Worm (Caenorhabditis elegans): ENCODE measurements around the gene ZC443.1.

Gene ZC443.1

ce11 chrV:12844748-12845147 lies 34.9 kb upstream of the ZC443.1 start:
- TF ChIP-seq sox-2 (GFP tag; IDR thresholded peaks at IDR 0.05), result no peak
- no peak for TF ChIP-seq hlh-6 (tag; optimal IDR thresholded peaks at IDR 0.05)
- no peak for TF ChIP-seq K02D7.2 (tag; optimal IDR thresholded peaks at IDR 0.05)
- no peak for TF ChIP-seq zip-5 (tag; optimal IDR thresholded peaks at IDR 0.05)
- TF ChIP-seq hlh-30 (tag; optimal IDR thresholded peaks at IDR 0.05; ENCODE audit: insufficient read depth), result no peak
- no peak for TF ChIP-seq ztf-16 (tag; optimal IDR thresholded peaks at IDR 0.05)
- TF ChIP-seq hlh-8 (tag; optimal IDR thresholded peaks at IDR 0.05), result no peak

DNA sequence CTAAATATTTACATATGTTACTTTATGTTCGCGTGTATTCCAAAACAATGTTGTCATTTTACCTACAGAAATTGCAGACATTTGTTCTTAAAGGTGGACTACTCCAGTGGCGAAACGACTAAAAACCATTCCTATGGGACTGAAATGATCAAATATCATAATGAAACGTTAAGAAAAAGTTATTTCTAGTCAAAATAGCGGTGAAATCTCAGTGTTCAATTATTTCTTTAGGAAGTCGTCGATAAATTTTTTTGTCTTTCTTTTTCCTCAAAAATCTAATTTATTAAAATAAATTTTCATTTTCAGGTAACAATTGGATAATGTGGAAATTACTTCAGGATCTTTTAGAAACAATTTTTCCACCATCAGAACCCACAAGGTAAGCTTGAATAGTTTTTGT lies 25.5 kb upstream of the ZC443.1 start, which contains the start of gene C44H9.4:
C44H9.4 (plus strand) TSS at position 301 of the 400 bp plus-strand sequence.
- TF ChIP-seq fkh-10 (GFP tag; optimal IDR thresholded peaks at IDR 0.05) (no peak), K02D7.2 (tag; optimal IDR thresholded peaks at IDR 0.05) (no peak), tbx-7 (tag; optimal IDR thresholded peaks at IDR 0.05) (no peak), F13H6.1 (tag; optimal IDR thresholded peaks at IDR 0.05) (no peak)

- no peak for TF ChIP-seq zip-5 (tag; optimal IDR thresholded peaks at IDR 0.05)
- TF ChIP-seq che-1 (tag; optimal IDR thresholded peaks at IDR 0.05), result no peak
- no peak for TF ChIP-seq hlh-15 (tag; optimal IDR thresholded peaks at IDR 0.05)
- TF ChIP-seq nhr-232 (tag; optimal IDR thresholded peaks at IDR 0.05), result no peak
- TF ChIP-seq nhr-11 (tag; optimal IDR thresholded peaks at IDR 0.05), result no peak
- no peak for TF ChIP-seq npax-4 (tag; optimal IDR thresholded peaks at IDR 0.05)
- TF ChIP-seq K09A11.1 (tag; optimal IDR thresholded peaks at IDR 0.05; ENCODE audit: insufficient read depth), result no peak
- TF ChIP-seq eyg-1 (tag; optimal IDR thresholded peaks at IDR 0.05), result no peak
- no peak for TF ChIP-seq lin-11 (tag; optimal IDR thresholded peaks at IDR 0.05)
- TF ChIP-seq nfya-1 (tag; optimal IDR thresholded peaks at IDR 0.05), result no peak
- TF ChIP-seq fkh-6 (tag; optimal IDR thresholded peaks at IDR 0.05), result no peak
- no peak for TF ChIP-seq gmeb-2 (tag; optimal IDR thresholded peaks at IDR 0.05)
- no peak for TF ChIP-seq ceh-18 (tag; optimal IDR thresholded peaks at IDR 0.05)
- no peak for TF ChIP-seq K02D7.2 (tag; optimal IDR thresholded peaks at IDR 0.05)
- TF ChIP-seq sox-2 (GFP tag; IDR thresholded peaks at IDR 0.05), result no peak
- TF ChIP-seq sdc-2 (tag; optimal IDR thresholded peaks at IDR 0.05), result no peak
- TF ChIP-seq pqm-1 (tag; optimal IDR thresholded peaks at IDR 0.05), result no peak
Observed at ce11 chrV:12827219-12827618, 17.3 kb upstream of the ZC443.1 start, which contains the start of gene ugt-15. Gene ugt-15 (plus strand): TSS chrV:12827519.

DNA sequence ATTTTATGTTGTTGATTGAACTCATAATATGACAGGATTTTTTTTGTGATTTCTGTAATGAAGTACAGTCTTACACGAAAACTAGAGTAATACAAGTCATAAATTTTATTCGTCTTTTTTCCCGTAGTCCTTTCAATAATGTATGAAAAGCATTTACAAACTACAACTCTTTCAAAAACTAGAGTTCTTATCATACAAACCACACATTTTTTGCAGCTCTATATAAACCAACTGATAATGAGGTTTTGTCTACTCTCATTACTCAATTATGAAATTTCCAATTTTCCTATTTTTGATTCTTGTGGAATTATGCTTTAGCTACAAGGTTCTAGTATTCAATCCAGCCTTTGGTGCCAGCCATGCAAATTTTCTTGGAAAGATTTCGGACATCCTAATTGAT lies 14.9 kb upstream of the ZC443.1 start, which contains the start of gene ugt-16:
ugt-16 (plus strand) TSS at position 248 of the 400 bp plus-strand sequence.
- peak; percentile 1 for TF ChIP-seq elt-2 (tag; optimal IDR thresholded peaks at IDR 0.05)
- TF ChIP-seq pha-4 (tag; optimal IDR thresholded peaks at IDR 0.05), result no peak

- TF ChIP-seq pat-9 (tag; optimal IDR thresholded peaks at IDR 0.05) (no peak), elt-2 (tag; optimal IDR thresholded peaks at IDR 0.05) (peak; percentile 61)
Observed at ce11 chrV:12822065-12822464, 12.2 kb upstream of the ZC443.1 start.

DNA sequence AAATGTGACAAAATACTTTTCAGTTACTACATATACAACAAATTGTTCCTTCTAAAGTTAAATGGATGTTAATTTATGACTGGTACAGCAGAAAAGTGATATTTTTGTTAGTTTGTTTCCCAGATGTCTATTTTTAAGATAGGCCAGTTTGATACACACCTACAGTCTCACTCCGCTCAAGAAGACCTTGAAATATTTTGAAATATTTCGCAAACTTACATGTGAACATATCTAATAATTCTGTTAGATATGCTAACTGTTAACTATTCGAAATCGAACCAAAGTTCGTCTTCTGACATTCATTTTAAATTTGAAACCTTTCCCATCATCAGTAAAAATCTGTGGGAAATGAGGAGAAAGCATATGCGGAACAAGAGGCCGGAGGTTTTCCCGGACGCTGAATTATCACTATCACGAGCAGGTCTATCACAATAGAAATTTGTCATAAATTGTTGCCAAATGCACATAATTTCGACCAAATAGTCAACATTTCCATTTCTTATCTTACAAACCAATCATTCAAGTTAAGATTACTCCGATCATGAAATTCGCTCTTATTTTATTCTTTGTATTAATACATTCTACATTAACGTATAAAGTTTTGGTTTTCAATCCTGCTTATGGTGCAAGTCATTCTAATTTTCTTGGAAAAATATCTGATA lies 10.0 kb upstream of the ZC443.1 start, which contains the start of the genes ZC443.4 and ugt-18:
ZC443.4 (minus strand) TSS at position 95 of the 662 bp plus-strand sequence.
ugt-18 (plus strand) TSS at position 469 of the 662 bp plus-strand sequence.
- TF ChIP-seq nfya-1 (tag; optimal IDR thresholded peaks at IDR 0.05) (no peak), pqm-1 (tag; optimal IDR thresholded peaks at IDR 0.05) (no peak), elt-2 (tag; optimal IDR thresholded peaks at IDR 0.05) (no peak), elt-4 (tag; optimal IDR thresholded peaks at IDR 0.05) (no peak), F13H6.1 (tag; optimal IDR thresholded peaks at IDR 0.05) (no peak), unc-42 (tag; optimal IDR thresholded peaks at IDR 0.05) (no peak), ceh-19 (GFP tag; optimal IDR thresholded peaks at IDR 0.05) (no peak), C38D4.7 (GFP tag; optimal IDR thresholded peaks at IDR 0.05) (no peak), hlh-8 (tag; optimal IDR thresholded peaks at IDR 0.05) (no peak), ahr-1 (tag; optimal IDR thresholded peaks at IDR 0.05) (no peak), pag-3 (tag; optimal IDR thresholded peaks at IDR 0.05; ENCODE audit: borderline replicate concordance) (no peak)
